Fruit fly (Drosophila melanogaster): ENCODE results near the gene CG8001.

dm6 chr3L:1756143-1756542, at the start of gene CG8001:
- TF ChIP-seq CG8478 (optimal IDR thresholded peaks at IDR 0.05) (no peak), dmrt99B (tag; optimal IDR thresholded peaks at IDR 0.05) (no peak), fd96Cb (tag; optimal IDR thresholded peaks at IDR 0.05) (no peak), kay (GFP tag; optimal IDR thresholded peaks at IDR 0.05) (no peak), Kr (GFP tag; optimal IDR thresholded peaks at IDR 0.05) (no peak), CG17186 (GFP tag; optimal IDR thresholded peaks at IDR 0.05) (peak; percentile 57)
